Worm (Caenorhabditis elegans) whole organism, L4 larva: ENCODE results near the gene T04C12.9.

Source experiments
- F37D6.2 ChIP-seq: sonication (generic microtip); optimal IDR thresholded peaks from 2 replicates; lab custom pipeline; 2016; ENCODE audit warnings: mild to moderate bottlenecking, missing genetic modification characterization, missing compliant biosample characterization
- F49E8.2 ChIP-seq: sonication (generic microtip); optimal IDR thresholded peaks from 2 replicates; lab custom pipeline; 2016; ENCODE audit warnings: missing compliant biosample characterization, mild to moderate bottlenecking, missing genetic modification characterization, borderline replicate concordance
- R02D3.7 ChIP-seq: fragments of 150-350 bp; sonication (generic microtip); optimal IDR thresholded peaks from 3 replicates; lab custom pipeline; 2014; ENCODE audit warnings: missing biosample characterization, missing genetic modification characterization
- T20F7.1 ChIP-seq: fragments of 200-800 bp; sonication (Bioruptor generic); optimal IDR thresholded peaks from 2 replicates; lab custom pipeline; 2018; ENCODE audit warnings: mild to moderate bottlenecking, missing genetic modification characterization, missing compliant biosample characterization
- ZK337.2 ChIP-seq: fragments of 200-800 bp; sonication (Bioruptor generic); IDR thresholded peaks from 2 replicates; pipeline ENCODE4 v1.3.6; 2022; ENCODE audit warnings: missing genetic modification reagents, missing genetic modification characterization, missing compliant biosample characterization
- aha-1 ChIP-seq: fragments of 150-350 bp; peaks from one replicate; lab custom pipeline; 2014; ENCODE audit warnings: missing biosample characterization, missing genetic modification characterization
- ama-1 ChIP-seq: fragments of 150-350 bp; optimal IDR thresholded peaks from 2 replicates; lab custom pipeline; 2014; ENCODE audit warnings: inconsistent platforms, mixed read lengths
- arid-1 ChIP-seq: fragments of 200-800 bp; sonication (Bioruptor generic); conservative IDR thresholded peaks from 2 replicates; pipeline ENCODE4 v1.3.6; 2022; ENCODE audit warnings: missing genetic modification reagents, missing genetic modification characterization, missing compliant biosample characterization
- attf-4 ChIP-seq: sonication (generic microtip); optimal IDR thresholded peaks from 3 replicates; lab custom pipeline; 2017; ENCODE audit warnings: missing biosample characterization, missing genetic modification characterization
- ceh-20 ChIP-seq: fragments of 200-800 bp; sonication (Bioruptor generic); IDR thresholded peaks from 2 replicates; pipeline ENCODE4 v1.3.6; 2022; ENCODE audit warnings: missing genetic modification reagents, missing genetic modification characterization, missing compliant biosample characterization
- ceh-28 ChIP-seq: fragments of 150-350 bp; optimal IDR thresholded peaks from 2 replicates; lab custom pipeline; 2014; ENCODE audit warnings: missing biosample characterization, missing genetic modification reagents, missing genetic modification characterization
- ceh-32 ChIP-seq: sonication (generic microtip); optimal IDR thresholded peaks from 2 replicates; lab custom pipeline; 2016; ENCODE audit warnings: mild to moderate bottlenecking, missing genetic modification characterization, missing compliant biosample characterization; ENCODE audit not compliant: poor library complexity
- ctbp-1 ChIP-seq: fragments of 200-800 bp; sonication (Bioruptor generic); IDR thresholded peaks from 2 replicates; pipeline ENCODE4 v1.3.6; 2022; ENCODE audit warnings: missing genetic modification reagents, missing genetic modification characterization, missing compliant biosample characterization
- daf-16 ChIP-seq, 3 experiments: sonication (generic microtip); optimal IDR thresholded peaks; 2 replicates each; lab custom pipeline; 2016 to 2017; ENCODE audit warnings: missing genetic modification characterization in 3 of 3, missing genetic modification reagents in 3 of 3, mild to moderate bottlenecking in 2 of 3, missing compliant biosample characterization in 2 of 3, missing biosample characterization in 1 of 3, moderate library complexity in 1 of 3
- duxl-1 ChIP-seq: sonication (generic microtip); optimal IDR thresholded peaks from 2 replicates; lab custom pipeline; 2016; ENCODE audit warnings: mild to moderate bottlenecking, missing genetic modification characterization, moderate library complexity, missing compliant biosample characterization; ENCODE audit not compliant: poor library complexity
- hif-1 ChIP-seq, 2 experiments: sonication (generic microtip); optimal IDR thresholded peaks; 2 replicates each; lab custom pipeline; 2016 to 2017; ENCODE audit warnings: missing compliant biosample characterization in 2 of 2, missing genetic modification characterization in 2 of 2, missing genetic modification reagents in 2 of 2, missing genotype in 2 of 2, mild to moderate bottlenecking in 1 of 2
- hlh-11 ChIP-seq: fragments of 200-800 bp; sonication (Bioruptor generic); optimal IDR thresholded peaks from 2 replicates; lab custom pipeline; 2018; ENCODE audit warnings: mild to moderate bottlenecking, missing genetic modification characterization, missing compliant biosample characterization
- hlh-30 ChIP-seq: sonication (generic microtip); optimal IDR thresholded peaks from 2 replicates; lab custom pipeline; 2017; ENCODE audit warnings: antibody characterized with exemption, mild to moderate bottlenecking, missing genetic modification characterization, missing compliant biosample characterization; ENCODE audit not compliant: insufficient read depth
- lin-15B ChIP-seq: fragments of 150-350 bp; sonication (generic microtip); optimal IDR thresholded peaks from 3 replicates; lab custom pipeline; 2014; ENCODE audit warnings: missing biosample characterization, missing genetic modification characterization
- lin-29 ChIP-seq: fragments of 200-800 bp; sonication (Bioruptor generic); IDR thresholded peaks from 2 replicates; pipeline ENCODE4 v1.3.6; 2022; ENCODE audit warnings: missing genetic modification reagents, missing genetic modification characterization, missing compliant biosample characterization
- lin-38 ChIP-seq: fragments of 200-800 bp; sonication (Bioruptor generic); IDR thresholded peaks from 2 replicates; pipeline ENCODE4 v1.3.6; 2022; ENCODE audit warnings: missing genetic modification reagents, missing genetic modification characterization, missing compliant biosample characterization
- madf-5 ChIP-seq, 2 experiments: fragments of 200-800 bp; sonication (Bioruptor generic); IDR thresholded peaks; 2 replicates each; pipeline ENCODE4 v1.3.6; 2022; ENCODE audit warnings: missing compliant biosample characterization in 2 of 2, missing genetic modification characterization in 2 of 2
- madf-9 ChIP-seq: fragments of 200-800 bp; sonication (Bioruptor generic); conservative IDR thresholded peaks from 2 replicates; pipeline ENCODE4 v1.3.6; 2022; ENCODE audit warnings: missing genetic modification reagents, missing genetic modification characterization, missing compliant biosample characterization
- mdl-1 ChIP-seq, 2 experiments: fragments of 150-350 bp in 1 of 2; sonication (generic microtip) in 1 of 2; optimal IDR thresholded peaks; 2 replicates each; lab custom pipeline; 2014 to 2017; ENCODE audit warnings: missing biosample characterization in 2 of 2, missing genetic modification characterization in 2 of 2
- mep-1 ChIP-seq: fragments of 150-350 bp; sonication (generic microtip); optimal IDR thresholded peaks from 3 replicates; lab custom pipeline; 2014; ENCODE audit warnings: missing biosample characterization, missing genetic modification characterization
- mes-2 ChIP-seq: sonication (generic microtip); optimal IDR thresholded peaks from 2 replicates; lab custom pipeline; 2016; ENCODE audit warnings: missing genotype, mild to moderate bottlenecking, missing genetic modification characterization, missing compliant biosample characterization; ENCODE audit not compliant: poor library complexity, severe bottlenecking
- mxl-3 ChIP-seq: fragments of 200-800 bp; sonication (Bioruptor generic); optimal IDR thresholded peaks from 2 replicates; lab custom pipeline; 2018; ENCODE audit warnings: mild to moderate bottlenecking, missing genetic modification characterization, missing compliant biosample characterization
- nhr-10 ChIP-seq: fragments of 150-350 bp; optimal IDR thresholded peaks from 2 replicates; lab custom pipeline; 2014; ENCODE audit warnings: missing biosample characterization, missing genetic modification characterization
- nhr-28 ChIP-seq: fragments of 150-350 bp; optimal IDR thresholded peaks from 2 replicates; lab custom pipeline; 2014; ENCODE audit warnings: missing biosample characterization, missing genetic modification characterization
- nhr-6 ChIP-seq: fragments of 150-350 bp; optimal IDR thresholded peaks from 2 replicates; lab custom pipeline; 2014; ENCODE audit warnings: missing biosample characterization, missing genetic modification characterization
- pqm-1 ChIP-seq: sonication (generic microtip); optimal IDR thresholded peaks from 2 replicates; lab custom pipeline; 2017; ENCODE audit warnings: missing biosample characterization, missing genetic modification characterization
- rbr-2 ChIP-seq: sonication (generic microtip); optimal IDR thresholded peaks from 2 replicates; lab custom pipeline; 2016; ENCODE audit warnings: missing genotype, missing genetic modification characterization, missing compliant biosample characterization
- set-16 ChIP-seq: fragments of 200-800 bp; sonication (Bioruptor generic); IDR thresholded peaks from 2 replicates; pipeline ENCODE4 v1.3.6; 2022; ENCODE audit warnings: missing genetic modification reagents, missing genetic modification characterization, missing compliant biosample characterization
- spr-1 ChIP-seq: sonication (generic microtip); optimal IDR thresholded peaks from 2 replicates; lab custom pipeline; 2016; ENCODE audit warnings: mild to moderate bottlenecking, missing genetic modification characterization, missing compliant biosample characterization
- tag-97 ChIP-seq: fragments of 200-800 bp; sonication (Bioruptor generic); IDR thresholded peaks from 2 replicates; pipeline ENCODE4 v1.3.6; 2022; ENCODE audit warnings: missing genetic modification characterization, missing compliant biosample characterization
- unc-39 ChIP-seq: sonication (generic microtip); optimal IDR thresholded peaks from 2 replicates; lab custom pipeline; 2017; ENCODE audit warnings: missing biosample characterization, missing genetic modification characterization
- unc-62 ChIP-seq, 3 experiments: fragments of 150-350 bp in 1 of 3; sonication (generic microtip); optimal IDR thresholded peaks in 2 of 3; peaks in 1 of 3; 1 replicate in 1 of 3; 2 replicates in 2 of 3; lab custom pipeline; 2014 to 2017; ENCODE audit warnings: missing biosample characterization in 3 of 3, missing genetic modification characterization in 3 of 3, missing genetic modification reagents in 3 of 3, missing genotype in 1 of 3
- zfp-3 ChIP-seq: fragments of 200-800 bp; sonication (Bioruptor generic); conservative IDR thresholded peaks from 2 replicates; pipeline ENCODE4 v1.3.6; 2022; ENCODE audit warnings: missing genetic modification reagents, missing genetic modification characterization, missing compliant biosample characterization

Gene T04C12.9

ce11 chrV:11029309-11029708, 33.7 kb downstream of the T04C12.9 start (continued):
- TF ChIP-seq hlh-11 (peak; percentile 2), daf-16 (GFP tag; optimal IDR thresholded peaks at IDR 0.05; lab: Kevin White, UChicago) (no peak), daf-16 (tag; optimal IDR thresholded peaks at IDR 0.05; lab: Kevin White, UChicago) (peak; percentile 29), mep-1 (tag; lab: Kevin White, UChicago) (peak; percentile 24), madf-9 (GFP tag; lab: Robert Waterston, UW) (0 out of 2 replicates have a peak, but pooled peaks have one; percentile 17), nhr-10 (tag; lab: Kevin White, UChicago) (no peak), nhr-28 (tag; lab: Kevin White, UChicago) (peak; percentile 33), nhr-6 (tag; lab: Kevin White, UChicago) (peak; percentile 46), ceh-20 (GFP tag; lab: Robert Waterston, UW) (no peak), ctbp-1 (GFP tag; lab: Robert Waterston, UW) (no peak), mdl-1 (tag; optimal IDR thresholded peaks at IDR 0.05; lab: Kevin White, UChicago) (no peak), spr-1 (tag; lab: Kevin White, UChicago) (peak; percentile 41), pqm-1 (tag; lab: Kevin White, UChicago) (no peak), duxl-1 (tag; lab: Kevin White, UChicago) (peak; percentile 68), R02D3.7 (tag; lab: Kevin White, UChicago) (no peak), ama-1 (lab: Kevin White, UChicago) (no peak), lin-29 (GFP tag; lab: Robert Waterston, UW) (no peak), hif-1 (tag; optimal IDR thresholded peaks at IDR 0.05; lab: Kevin White, UChicago) (peak in 1 of 2 experiments; percentile 82), mes-2 (tag; lab: Kevin White, UChicago) (peak; percentile 97), arid-1 (GFP tag; lab: Robert Waterston, UW) (no peak), rbr-2 (tag; lab: Kevin White, UChicago) (peak; percentile 39), zfp-3 (GFP tag; lab: Robert Waterston, UW) (0 out of 2 replicates have a peak, but pooled peaks have one; percentile 49), unc-39 (no peak), ZK337.2 (GFP tag; lab: Robert Waterston, UW) (0 out of 2 replicates have a peak, but pooled peaks have one; percentile 53), F49E8.2 (tag; lab: Kevin White, UChicago) (peak; percentile 27), T20F7.1 (GFP tag; lab: Kevin White, UChicago) (peak; percentile 42), lin-38 (GFP tag; lab: Robert Waterston, UW) (peak; percentile 69), hlh-30 (tag; lab: Kevin White, UChicago) (peak; percentile 14), mxl-3 (GFP tag; lab: Kevin White, UChicago) (peak; percentile 6)

- TF ChIP-seq attf-4 (no peak), madf-5 (GFP tag; IDR thresholded peaks at IDR 0.05; lab: Robert Waterston, UW) (no peak), ceh-28 (tag; lab: Kevin White, UChicago) (no peak), unc-62 (GFP tag; optimal IDR thresholded peaks at IDR 0.05 in 1 of 2; lab: Kevin White, UChicago) (peak in 1 of 2 experiments; percentile 60), unc-62 (tag; optimal IDR thresholded peaks at IDR 0.05; lab: Kevin White, UChicago) (no peak), F37D6.2 (tag; lab: Kevin White, UChicago) (no peak), tag-97 (GFP tag; lab: Robert Waterston, UW) (no peak), set-16 (GFP tag; lab: Robert Waterston, UW) (no peak), aha-1 (tag; lab: Kevin White, UChicago) (peak; percentile 92), mxl-3 (GFP tag; lab: Kevin White, UChicago) (no peak), lin-15B (tag; lab: Kevin White, UChicago) (no peak), ceh-32 (no peak)
Observed at ce11 chrV:11027740-11028139, 35.3 kb downstream of the T04C12.9 start.
